Worm (Caenorhabditis elegans) whole organism, L1 larva: ENCODE results near the gene C34E10.10.
A peak's percentile ranks its signal among the peaks of the same experiment; 100 is the strongest.

Experiments used
- C16A3.4 ChIP-seq: fragments of 150-350 bp; optimal IDR thresholded peaks from 2 replicates; lab custom pipeline; 2014; ENCODE audit warnings: missing biosample characterization, missing genetic modification characterization
- C34B4.2 ChIP-seq: sonication (generic microtip); optimal IDR thresholded peaks from 2 replicates; lab custom pipeline; 2017; ENCODE audit warnings: mild to moderate bottlenecking, missing genetic modification characterization, missing compliant biosample characterization
- alr-1 ChIP-seq: fragments of 200-800 bp; sonication (Bioruptor generic); optimal IDR thresholded peaks from 2 replicates; lab custom pipeline; 2018; ENCODE audit warnings: borderline replicate concordance, mild to moderate bottlenecking, missing genetic modification characterization, missing compliant biosample characterization
- blmp-1 ChIP-seq: fragments of 150-350 bp; optimal IDR thresholded peaks from 2 replicates; lab custom pipeline; 2014; ENCODE audit warnings: missing biosample characterization, missing genetic modification characterization
- ceh-8 ChIP-seq: fragments of 200-800 bp; sonication (Bioruptor generic); optimal IDR thresholded peaks from 2 replicates; lab custom pipeline; 2018; ENCODE audit warnings: mild to moderate bottlenecking, missing genetic modification characterization, moderate library complexity, missing compliant biosample characterization
- ces-1 ChIP-seq: fragments of 150-350 bp; optimal IDR thresholded peaks from 2 replicates; lab custom pipeline; 2014; ENCODE audit warnings: missing biosample characterization, missing genetic modification reagents, missing genetic modification characterization
- dpl-1 ChIP-seq, 3 experiments: fragments of 150-350 bp in 2 of 3; sonication (generic microtip) in 1 of 3; optimal IDR thresholded peaks; 2 replicates each; lab custom pipeline; 2014 to 2017; ENCODE audit warnings: missing biosample characterization in 3 of 3, missing genetic modification characterization in 3 of 3, missing genetic modification reagents in 3 of 3
- efl-1 ChIP-seq, 4 experiments: fragments of 150-350 bp; optimal IDR thresholded peaks in 3 of 4; peaks in 1 of 4; 1 replicate in 1 of 4; 2 replicates in 3 of 4; lab custom pipeline; 2014; ENCODE audit warnings: missing biosample characterization in 2 of 4, missing genetic modification characterization in 2 of 4, missing genetic modification reagents in 2 of 4
- elt-2 ChIP-seq: sonication (generic microtip); optimal IDR thresholded peaks from 2 replicates; lab custom pipeline; 2016; ENCODE audit warnings: missing genetic modification characterization, mild to moderate bottlenecking, inconsistent platforms, missing compliant biosample characterization, missing genetic modification reagents
- elt-3 ChIP-seq, 6 experiments: fragments of 150-350 bp in 1 of 6; sonication (generic microtip); optimal IDR thresholded peaks; 2 replicates each; lab custom pipeline; 2017 to 2018; ENCODE audit warnings: missing biosample characterization in 6 of 6, missing genetic modification characterization in 6 of 6, inconsistent platforms in 1 of 6
- fkh-4 ChIP-seq: sonication (generic microtip); optimal IDR thresholded peaks from 2 replicates; lab custom pipeline; 2016; ENCODE audit warnings: missing compliant biosample characterization, missing genetic modification characterization, borderline replicate concordance
- fkh-8 ChIP-seq: sonication (generic microtip); optimal IDR thresholded peaks from 2 replicates; lab custom pipeline; 2016; ENCODE audit warnings: mild to moderate bottlenecking, missing genetic modification characterization, missing compliant biosample characterization
- fos-1 ChIP-seq: fragments of 150-350 bp; optimal IDR thresholded peaks from 2 replicates; lab custom pipeline; 2014; ENCODE audit warnings: missing biosample characterization, missing genetic modification characterization
- grh-1 ChIP-seq: fragments of 200-800 bp; sonication (Bioruptor generic); IDR thresholded peaks from 2 replicates; pipeline ENCODE4 v1.3.6; 2022; ENCODE audit warnings: missing genetic modification reagents, missing genetic modification characterization, missing compliant biosample characterization
- jun-1 ChIP-seq: fragments of 150-350 bp; optimal IDR thresholded peaks from 2 replicates; lab custom pipeline; 2014; ENCODE audit warnings: missing biosample characterization, missing genetic modification reagents, missing genetic modification characterization
- lin-13 ChIP-seq: fragments of 150-350 bp; optimal IDR thresholded peaks from 2 replicates; lab custom pipeline; 2014; ENCODE audit warnings: missing biosample characterization, missing genetic modification reagents, missing genetic modification characterization
- lin-14 ChIP-seq: fragments of 200-800 bp; sonication (Bioruptor generic); optimal IDR thresholded peaks from 2 replicates; lab custom pipeline; 2018; ENCODE audit warnings: mild to moderate bottlenecking, missing genetic modification characterization, moderate library complexity, missing compliant biosample characterization
- lin-35 ChIP-seq, 2 experiments: fragments of 150-350 bp; optimal IDR thresholded peaks; 2 replicates each; lab custom pipeline; 2014; ENCODE audit warnings: missing biosample characterization in 2 of 2, missing genetic modification characterization in 2 of 2, missing genetic modification reagents in 2 of 2
- lir-3 ChIP-seq: sonication (generic microtip); optimal IDR thresholded peaks from 2 replicates; lab custom pipeline; 2016; ENCODE audit warnings: mild to moderate bottlenecking, missing genetic modification characterization, moderate library complexity, missing compliant biosample characterization; ENCODE audit not compliant: poor library complexity
- lsy-2 ChIP-seq, 2 experiments: fragments of 150-350 bp; optimal IDR thresholded peaks; 2 replicates each; lab custom pipeline; 2014; ENCODE audit warnings: missing biosample characterization in 2 of 2, missing genetic modification characterization in 2 of 2
- mep-1 ChIP-seq: fragments of 150-350 bp; optimal IDR thresholded peaks from 2 replicates; lab custom pipeline; 2014; ENCODE audit warnings: missing biosample characterization, missing genetic modification characterization
- nhr-12 ChIP-seq: sonication (generic microtip); optimal IDR thresholded peaks from 2 replicates; lab custom pipeline; 2017; ENCODE audit warnings: missing biosample characterization, missing genetic modification characterization
- nhr-19 ChIP-seq: fragments of 200-800 bp; sonication (Bioruptor generic); conservative IDR thresholded peaks from 2 replicates; pipeline ENCODE4 v1.3.6; 2022; ENCODE audit warnings: missing genetic modification characterization, missing compliant biosample characterization
- nhr-20 ChIP-seq: sonication (generic microtip); optimal IDR thresholded peaks from 2 replicates; lab custom pipeline; 2016; ENCODE audit warnings: mild to moderate bottlenecking, missing genetic modification characterization, missing compliant biosample characterization
- nhr-237 ChIP-seq: fragments of 150-350 bp; optimal IDR thresholded peaks from 2 replicates; lab custom pipeline; 2014; ENCODE audit warnings: missing biosample characterization, missing genetic modification characterization
- nhr-71 ChIP-seq: sonication (generic microtip); optimal IDR thresholded peaks from 2 replicates; lab custom pipeline; 2016; ENCODE audit warnings: mild to moderate bottlenecking, missing genetic modification characterization, moderate library complexity, missing compliant biosample characterization
- nhr-76 ChIP-seq: sonication (generic microtip); optimal IDR thresholded peaks from 2 replicates; lab custom pipeline; 2017; ENCODE audit warnings: missing biosample characterization, missing genetic modification characterization
- nhr-77 ChIP-seq: fragments of 150-350 bp; optimal IDR thresholded peaks from 2 replicates; lab custom pipeline; 2014; ENCODE audit warnings: missing biosample characterization, missing genetic modification characterization
- nhr-85 ChIP-seq: sonication (generic microtip); peaks from one replicate; lab custom pipeline; 2016; ENCODE audit warnings: missing genetic modification characterization, inconsistent platforms, missing compliant biosample characterization
- nhr-90 ChIP-seq: sonication (generic microtip); optimal IDR thresholded peaks from 2 replicates; lab custom pipeline; 2016; ENCODE audit warnings: mild to moderate bottlenecking, missing genetic modification characterization, missing compliant biosample characterization; ENCODE audit not compliant: poor library complexity
- pag-3 ChIP-seq: sonication (generic microtip); optimal IDR thresholded peaks from 2 replicates; lab custom pipeline; 2017; ENCODE audit warnings: missing genetic modification characterization, mild to moderate bottlenecking, missing compliant biosample characterization, antibody characterized with exemption, borderline replicate concordance; ENCODE audit not compliant: insufficient read depth
- pax-3 ChIP-seq: fragments of 200-800 bp; sonication (Bioruptor generic); optimal IDR thresholded peaks from 2 replicates; lab custom pipeline; 2018; ENCODE audit warnings: mild to moderate bottlenecking, missing genetic modification characterization, moderate library complexity, missing compliant biosample characterization
- pqm-1 ChIP-seq: sonication (generic microtip); optimal IDR thresholded peaks from 3 replicates; lab custom pipeline; 2017; ENCODE audit warnings: missing biosample characterization, missing genetic modification characterization
- snpc-4 ChIP-seq: fragments of 150-350 bp; optimal IDR thresholded peaks from 2 replicates; lab custom pipeline; 2014; ENCODE audit warnings: missing biosample characterization, missing genetic modification characterization
- snu-23 ChIP-seq: sonication (generic microtip); optimal IDR thresholded peaks from 2 replicates; lab custom pipeline; 2016; ENCODE audit warnings: missing genetic modification characterization, missing compliant biosample characterization
- sox-4 ChIP-seq: sonication (generic microtip); optimal IDR thresholded peaks from 2 replicates; lab custom pipeline; 2016; ENCODE audit warnings: missing genetic modification characterization, missing compliant biosample characterization
- tbx-2 ChIP-seq: sonication (generic microtip); optimal IDR thresholded peaks from 2 replicates; lab custom pipeline; 2016; ENCODE audit warnings: missing genetic modification characterization, missing compliant biosample characterization
- tlp-1 ChIP-seq: fragments of 150-350 bp; optimal IDR thresholded peaks from 2 replicates; lab custom pipeline; 2014; ENCODE audit warnings: missing biosample characterization, missing genetic modification characterization
- unc-130 ChIP-seq: fragments of 150-350 bp; optimal IDR thresholded peaks from 2 replicates; lab custom pipeline; 2017; ENCODE audit warnings: missing biosample characterization, missing genetic modification characterization, inconsistent platforms
- unc-30 ChIP-seq: sonication (generic microtip); optimal IDR thresholded peaks from 2 replicates; lab custom pipeline; 2017; ENCODE audit warnings: missing biosample characterization, missing genetic modification characterization
- unc-86 ChIP-seq: sonication (generic microtip); optimal IDR thresholded peaks from 2 replicates; lab custom pipeline; 2016; ENCODE audit warnings: missing genetic modification characterization, missing compliant biosample characterization
- ztf-11 ChIP-seq, 2 experiments: sonication (generic microtip); optimal IDR thresholded peaks; 2 replicates each; lab custom pipeline; 2016 to 2017; ENCODE audit warnings: missing genetic modification characterization in 2 of 2, missing biosample characterization in 1 of 2, missing compliant biosample characterization in 1 of 2
- ztf-4 ChIP-seq: fragments of 150-350 bp; optimal IDR thresholded peaks from 2 replicates; lab custom pipeline; 2014; ENCODE audit warnings: missing biosample characterization, missing genetic modification characterization

The C34E10.10 gene

ce11 chrIII:5202641-5203040 is 25.0 kb downstream of the C34E10.10 start (continued):
- TF ChIP-seq nhr-85 (tag; lab: Kevin White, UChicago) (peak; percentile 89), nhr-71 (tag; lab: Kevin White, UChicago) (peak; percentile 80), nhr-77 (tag; lab: Kevin White, UChicago) (peak; percentile 76), elt-2 (tag; lab: Kevin White, UChicago) (peak; percentile 71)

- TF ChIP-seq nhr-20 (peak; percentile 73), blmp-1 (tag; lab: Kevin White, UChicago) (no peak), fkh-8 (tag; lab: Kevin White, UChicago) (no peak), ces-1 (GFP tag; lab: Kevin White, UChicago) (no peak), lin-35 (GFP tag; optimal IDR thresholded peaks at IDR 0.05; lab: Kevin White, UChicago) (peak in 1 of 2 experiments; percentile 62), unc-30 (tag; lab: Kevin White, UChicago) (no peak), nhr-19 (0 out of 2 replicates have a peak, but pooled peaks have one; percentile 11), fkh-4 (tag; lab: Kevin White, UChicago) (no peak), pag-3 (tag; lab: Kevin White, UChicago) (no peak), sox-4 (tag; lab: Kevin White, UChicago) (no peak), lin-14 (peak; percentile 48), pqm-1 (tag; lab: Kevin White, UChicago) (peak; percentile 78), jun-1 (tag; lab: Kevin White, UChicago) (peak; percentile 12), nhr-71 (tag; lab: Kevin White, UChicago) (peak; percentile 50), tlp-1 (peak; percentile 40), snu-23 (GFP tag; lab: Kevin White, UChicago) (peak; percentile 18), tbx-2 (tag; lab: Kevin White, UChicago) (peak; percentile 4), nhr-85 (tag; lab: Kevin White, UChicago) (peak; percentile 72), unc-86 (no peak), C16A3.4 (tag; lab: Kevin White, UChicago) (peak; percentile 3), nhr-90 (tag; lab: Kevin White, UChicago) (peak; percentile 40), alr-1 (tag; lab: Kevin White, UChicago) (no peak), elt-2 (tag; lab: Kevin White, UChicago) (peak; percentile 93), snpc-4 (tag; lab: Kevin White, UChicago) (no peak), pax-3 (tag; lab: Kevin White, UChicago) (no peak), lsy-2 (tag; optimal IDR thresholded peaks at IDR 0.05; lab: Kevin White, UChicago) (peak in 1 of 2 experiments; percentile 35), efl-1 (optimal IDR thresholded peaks at IDR 0.05; lab: Kevin White, UChicago) (no peak), efl-1 (GFP tag; optimal IDR thresholded peaks at IDR 0.05 in 1 of 2; lab: Kevin White, UChicago) (peak in 1 of 2 experiments; percentile 93), elt-3 (tag; optimal IDR thresholded peaks at IDR 0.05; lab: Kevin White, UChicago) (peak in 5 of 6 experiments; percentile 75 to 95 (median 83)), nhr-237 (tag; lab: Kevin White, UChicago) (no peak), lin-13 (GFP tag; lab: Kevin White, UChicago) (no peak), C34B4.2 (tag; lab: Kevin White, UChicago) (no peak), lir-3 (tag; lab: Kevin White, UChicago) (peak; percentile 3), ztf-4 (tag; lab: Kevin White, UChicago) (no peak), unc-130 (tag; lab: Kevin White, UChicago) (no peak)
Measured at ce11 chrIII:5201267-5201666, 26.4 kb downstream of the C34E10.10 start.

- TF ChIP-seq lin-35 (GFP tag; optimal IDR thresholded peaks at IDR 0.05; lab: Kevin White, UChicago) = peak in 1 of 2 experiments; percentile 18
- TF ChIP-seq lin-14 = peak; percentile 31
- peak; percentile 61 for TF ChIP-seq nhr-77 (tag; lab: Kevin White, UChicago)
- peak; percentile 26 for TF ChIP-seq mep-1 (tag; lab: Kevin White, UChicago)
- TF ChIP-seq nhr-71 (tag; lab: Kevin White, UChicago) = peak; percentile 22
- TF ChIP-seq nhr-12 (tag; lab: Kevin White, UChicago) = no peak
- no peak for TF ChIP-seq ztf-11 (tag; optimal IDR thresholded peaks at IDR 0.05; lab: Kevin White, UChicago)
- TF ChIP-seq snu-23 (GFP tag; lab: Kevin White, UChicago) = peak; percentile 28
- TF ChIP-seq efl-1 (optimal IDR thresholded peaks at IDR 0.05; lab: Kevin White, UChicago) = no peak
- TF ChIP-seq efl-1 (GFP tag; optimal IDR thresholded peaks at IDR 0.05 in 1 of 2; lab: Kevin White, UChicago) = peak in 1 of 2 experiments; percentile 64
- peak; percentile 2 for TF ChIP-seq ceh-8 (GFP tag; lab: Kevin White, UChicago)
- TF ChIP-seq nhr-76 (tag; lab: Kevin White, UChicago) = no peak
- TF ChIP-seq dpl-1 (GFP tag; optimal IDR thresholded peaks at IDR 0.05; lab: Kevin White, UChicago) = no peak
- TF ChIP-seq nhr-20 = peak; percentile 62
- peak; percentile 35 for TF ChIP-seq blmp-1 (tag; lab: Kevin White, UChicago)
- no peak for TF ChIP-seq grh-1 (GFP tag; lab: Robert Waterston, UW)
- TF ChIP-seq fos-1 (tag; lab: Kevin White, UChicago) = no peak
- TF ChIP-seq, all 84 proteins: peak for 10
Measured at ce11 chrIII:5200349-5200748, 27.3 kb downstream of the C34E10.10 start.
